Fruit fly (Drosophila melanogaster) whole organism, prepupa: ENCODE measurements around the gene Sclp.

Experiments used
- CG15336 ChIP-seq: fragments of 200-800 bp; sonication (Bioruptor generic); IDR thresholded peaks from 2 replicates; pipeline ENCODE4 v1.3.6; 2022; ENCODE audit warnings: missing biosample characterization, missing genetic modification characterization
- Eip93F ChIP-seq: fragments of 200-800 bp; sonication (Bioruptor generic); optimal IDR thresholded peaks from 2 replicates; lab custom pipeline; 2016; ENCODE audit warnings: missing biosample characterization, mild to moderate bottlenecking, missing genetic modification characterization
- Hr39 ChIP-seq: fragments of 200-800 bp; sonication (Bioruptor generic); optimal IDR thresholded peaks from 2 replicates; lab custom pipeline; 2016; ENCODE audit warnings: missing biosample characterization, missing genetic modification characterization
- salr ChIP-seq, 2 experiments: fragments of 200-800 bp; sonication (Bioruptor generic); optimal IDR thresholded peaks; 3 replicates each; lab custom pipeline; 2016 to 2018; ENCODE audit warnings: missing biosample characterization in 2 of 2, missing genetic modification characterization in 2 of 2, mild to moderate bottlenecking in 1 of 2
- ss ChIP-seq, 2 experiments: fragments of 200-800 bp; sonication (Bioruptor generic); optimal IDR thresholded peaks; 2 replicates in 1 of 2; 3 replicates in 1 of 2; lab custom pipeline; 2017 to 2018; ENCODE audit warnings: mild to moderate bottlenecking in 2 of 2, missing biosample characterization in 2 of 2, missing genetic modification characterization in 2 of 2, moderate library complexity in 1 of 2

- TF ChIP-seq ss (GFP tag; optimal IDR thresholded peaks at IDR 0.05; lab: Kevin White, UChicago): no peak
- no peak for TF ChIP-seq Eip93F (GFP tag; lab: Kevin White, UChicago)
- TF ChIP-seq CG15336 (GFP tag; lab: Robert Waterston, UW): no peak
- no peak for TF ChIP-seq salr (GFP tag; optimal IDR thresholded peaks at IDR 0.05; lab: Kevin White, UChicago)
- no peak for TF ChIP-seq Hr39 (GFP tag; lab: Kevin White, UChicago)
These were observed 6.3 kb upstream of the Sclp start, which contains the start of gene Pdzd8 for dm6 chrX:11930726-11931125.
